Worm (Caenorhabditis elegans): Measurements from ENCODE around the gene rhgf-1.

DNA sequence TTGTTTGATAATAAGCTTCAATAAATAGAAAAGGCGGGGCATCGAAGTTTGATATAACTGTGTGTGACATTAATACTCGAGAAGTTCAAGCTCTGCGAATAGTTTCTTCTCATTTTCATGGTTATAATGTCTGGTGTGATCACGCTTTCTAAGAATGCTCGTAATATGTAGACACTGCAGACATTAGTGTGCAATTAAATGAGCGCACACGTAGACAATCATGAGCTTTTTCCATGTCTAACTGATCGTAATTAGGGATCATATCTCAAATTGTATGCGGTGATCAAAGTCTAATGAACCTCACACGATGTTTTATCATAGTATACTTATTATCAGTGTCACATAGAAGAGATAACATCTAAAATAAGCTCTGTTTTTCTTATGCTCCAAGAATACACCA, 61.6 kb downstream of the rhgf-1 start:
- TF ChIP-seq nfya-1 (tag; optimal IDR thresholded peaks at IDR 0.05; ENCODE audit: borderline replicate concordance, insufficient read depth), result no peak
- no peak for TF ChIP-seq aptf-3 (GFP tag; IDR thresholded peaks at IDR 0.05)
- TF ChIP-seq hmg-20 (GFP tag; IDR thresholded peaks at IDR 0.05), result no peak
- TF ChIP-seq nhr-179 (tag; optimal IDR thresholded peaks at IDR 0.05), result no peak
- TF ChIP-seq tbx-9 (tag; optimal IDR thresholded peaks at IDR 0.05; ENCODE audit: borderline replicate concordance), result no peak
- no peak for TF ChIP-seq F49E8.2 (tag; optimal IDR thresholded peaks at IDR 0.05; ENCODE audit: insufficient read depth)
- no peak for TF ChIP-seq snpc-4 (GFP tag; optimal IDR thresholded peaks at IDR 0.05)
- no peak for TF ChIP-seq snpc-4 (tag; optimal IDR thresholded peaks at IDR 0.05)
